Worm (Caenorhabditis elegans): ENCODE data around the gene let-4.
A peak's percentile ranks its signal among the peaks of the same experiment; 100 is the strongest.

The let-4 gene

DNA sequence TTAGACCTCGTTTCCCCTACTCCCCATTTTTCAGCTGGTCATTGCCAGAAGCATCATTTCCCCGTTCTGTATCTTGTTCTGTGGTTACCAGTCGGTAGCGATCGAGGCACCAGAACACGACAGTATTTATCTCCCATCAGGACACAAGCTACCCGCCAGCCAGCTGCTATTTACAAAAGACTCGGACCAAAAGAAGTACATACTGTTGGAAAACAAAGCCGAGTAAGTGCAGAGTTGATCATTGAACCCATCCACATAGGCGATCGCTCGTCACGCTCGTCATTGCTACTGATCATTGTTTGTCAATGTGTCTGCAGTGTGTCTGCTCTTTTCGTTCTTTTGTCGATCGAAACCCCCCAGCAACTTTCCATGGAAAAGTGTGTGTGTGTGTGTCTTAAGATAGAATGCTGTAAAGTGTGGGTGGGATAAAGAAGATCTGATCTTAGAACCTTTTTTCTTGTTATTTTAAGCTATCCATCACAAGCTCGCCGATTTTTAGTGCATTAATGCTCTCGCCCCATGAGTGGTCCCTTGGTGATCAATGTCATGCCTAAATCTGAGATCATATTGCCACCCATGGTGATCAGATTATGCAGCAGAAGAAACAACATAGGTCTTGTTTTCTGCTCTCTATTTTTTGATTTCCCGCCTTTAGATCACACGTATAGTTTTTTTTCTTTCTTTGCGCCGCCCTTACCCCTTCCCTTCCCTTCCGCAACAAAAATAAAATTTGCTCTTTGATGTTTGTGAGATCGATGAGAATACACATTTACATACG, 18.0 kb upstream of the let-4 start:
- no peak for TF ChIP-seq unc-62 (GFP tag; optimal IDR thresholded peaks at IDR 0.05)

DNA sequence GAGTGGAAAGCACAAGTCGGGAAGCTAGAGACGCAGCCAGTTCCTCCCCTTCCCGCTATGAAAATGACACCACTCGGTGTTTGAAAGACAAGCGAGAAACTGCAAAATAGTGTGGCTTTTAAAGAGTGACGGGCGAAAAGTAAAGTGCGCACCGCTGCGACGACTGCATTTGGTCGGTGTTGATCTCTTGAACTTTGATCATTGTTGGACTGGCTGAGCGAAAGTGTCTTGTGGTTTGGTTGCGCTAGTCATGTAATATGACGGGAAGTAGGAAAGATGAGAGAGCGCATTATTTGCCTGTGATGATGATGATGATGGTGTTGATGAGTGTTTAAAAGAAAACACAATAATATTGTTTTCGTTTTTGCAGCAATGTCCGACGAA, 17.4 kb upstream of the let-4 start:
- peak; percentile 47 for TF ChIP-seq unc-62 (GFP tag; optimal IDR thresholded peaks at IDR 0.05)

DNA sequence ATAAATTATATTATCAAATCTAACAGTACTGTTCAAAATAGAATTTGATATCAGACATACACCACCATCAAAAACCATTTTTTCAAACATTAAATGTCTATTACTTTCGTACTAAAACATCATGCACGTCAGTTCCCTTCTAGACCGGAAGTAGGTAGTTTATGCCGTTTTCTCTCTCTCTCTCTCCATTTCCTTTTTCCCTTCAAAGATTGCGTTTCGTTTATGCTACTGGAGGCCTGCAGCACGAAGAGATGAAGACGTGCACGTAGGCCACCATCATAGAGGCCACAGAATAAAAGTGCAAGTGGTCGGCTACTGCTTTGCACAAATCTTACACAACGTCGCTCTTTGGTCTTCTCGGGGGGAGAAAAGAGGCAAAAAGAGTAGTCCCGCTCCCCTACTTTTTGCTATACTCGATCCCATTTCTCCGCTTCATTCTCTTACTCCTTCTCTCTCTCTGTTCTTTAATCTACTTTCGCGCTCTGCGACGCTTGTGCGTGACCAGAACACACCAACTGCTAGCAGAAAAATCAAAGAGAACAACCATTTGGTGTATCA, 16.2 kb upstream of the let-4 start:
- no peak for TF ChIP-seq unc-62 (GFP tag; optimal IDR thresholded peaks at IDR 0.05)

DNA sequence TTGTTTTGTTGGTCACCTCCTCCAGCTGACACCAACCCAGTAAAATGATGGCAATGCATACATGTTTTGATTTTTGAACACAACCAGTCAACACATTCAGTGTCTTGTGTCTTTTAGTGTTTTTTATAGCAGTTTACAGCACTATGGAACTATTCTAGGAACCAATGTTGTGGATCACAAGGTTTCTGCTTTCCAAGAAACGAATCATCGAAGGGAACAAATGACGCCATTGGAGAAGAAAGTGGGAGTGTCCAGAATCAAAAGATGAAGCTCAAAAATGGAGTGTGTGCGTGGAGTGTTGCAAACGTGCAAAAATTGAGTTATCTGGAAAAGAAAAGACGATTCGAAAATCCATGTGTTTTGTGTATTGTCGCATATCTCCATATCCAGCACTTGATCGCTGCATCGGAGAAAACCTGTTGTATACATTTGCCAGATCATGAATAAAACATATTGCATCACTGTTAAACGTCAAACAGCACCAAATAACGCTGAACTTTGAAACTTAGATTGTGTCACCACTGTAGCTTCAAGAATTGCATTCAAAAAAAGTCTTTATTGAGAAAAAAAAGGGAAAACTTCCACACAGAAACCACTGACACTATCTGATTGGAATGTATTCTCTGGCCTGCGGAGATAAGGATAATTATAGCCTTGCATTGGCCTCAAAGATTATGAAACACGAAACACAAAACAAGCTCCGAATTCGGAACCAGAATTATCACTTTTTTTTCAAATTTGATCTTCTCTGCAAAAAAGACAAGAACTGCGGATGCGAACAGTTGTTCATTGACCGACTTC, 15.2 kb upstream of the let-4 start:
- TF ChIP-seq unc-62 (GFP tag; optimal IDR thresholded peaks at IDR 0.05), result no peak

DNA sequence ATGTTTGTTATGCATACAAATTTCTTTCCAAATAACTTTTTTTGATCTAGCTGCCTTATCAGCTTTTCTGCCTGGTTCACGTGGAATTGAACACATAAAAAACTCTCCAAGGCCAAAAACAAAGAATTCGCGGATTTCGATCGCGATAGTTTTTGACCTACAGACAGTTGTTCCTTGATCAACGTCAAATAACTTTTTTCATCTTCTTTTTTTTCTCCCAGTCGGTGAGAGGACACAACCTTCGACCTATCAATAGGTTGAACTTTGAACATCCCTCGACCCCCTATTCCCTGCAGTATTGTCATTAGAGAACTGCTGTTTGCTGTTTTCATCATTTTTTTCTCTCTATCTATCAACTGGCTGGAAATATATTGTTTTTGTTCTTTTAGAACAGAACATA, 13.9 kb upstream of the let-4 start:
- no peak for TF ChIP-seq unc-62 (GFP tag; optimal IDR thresholded peaks at IDR 0.05)

DNA sequence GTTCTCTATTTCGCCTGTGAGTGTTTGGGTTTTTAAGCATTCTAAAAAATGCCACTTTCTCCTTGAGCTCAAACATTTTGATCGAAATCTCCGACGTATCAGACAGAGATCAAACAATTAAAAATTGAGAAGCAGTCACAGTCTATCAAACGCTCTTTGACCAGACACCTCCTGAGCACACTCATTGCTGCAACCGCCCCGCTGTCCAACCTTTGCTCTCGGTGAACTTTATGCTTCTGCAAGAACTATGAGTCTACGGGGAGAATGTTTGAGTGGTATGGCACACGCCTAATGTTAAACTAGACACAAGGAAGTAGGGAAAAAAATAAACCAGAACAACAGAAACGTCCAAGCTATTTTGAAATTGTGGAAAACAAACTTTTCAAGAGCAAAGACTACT, 12.5 kb upstream of the let-4 start:
- TF ChIP-seq unc-62 (GFP tag; optimal IDR thresholded peaks at IDR 0.05), result no peak

DNA sequence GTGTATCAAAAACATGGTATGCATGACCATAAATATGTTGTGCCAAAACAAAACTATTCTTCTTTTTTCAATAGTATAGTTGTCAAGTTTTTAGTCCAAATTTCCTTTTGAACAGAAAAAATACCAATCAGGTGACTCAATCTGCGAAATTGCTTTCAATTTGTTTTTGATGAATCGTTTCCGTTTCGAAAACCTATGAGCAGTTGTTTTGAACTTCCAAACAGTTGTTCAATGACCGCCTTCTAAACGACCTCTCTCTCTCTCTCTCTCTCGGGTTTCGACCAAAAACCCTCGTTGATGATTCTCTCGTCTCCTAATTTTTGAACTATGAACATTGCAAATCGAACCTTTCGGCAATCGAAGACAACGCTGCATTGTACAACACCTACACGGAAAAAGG, 11.7 kb upstream of the let-4 start:
- no peak for TF ChIP-seq unc-62 (GFP tag; optimal IDR thresholded peaks at IDR 0.05)

DNA sequence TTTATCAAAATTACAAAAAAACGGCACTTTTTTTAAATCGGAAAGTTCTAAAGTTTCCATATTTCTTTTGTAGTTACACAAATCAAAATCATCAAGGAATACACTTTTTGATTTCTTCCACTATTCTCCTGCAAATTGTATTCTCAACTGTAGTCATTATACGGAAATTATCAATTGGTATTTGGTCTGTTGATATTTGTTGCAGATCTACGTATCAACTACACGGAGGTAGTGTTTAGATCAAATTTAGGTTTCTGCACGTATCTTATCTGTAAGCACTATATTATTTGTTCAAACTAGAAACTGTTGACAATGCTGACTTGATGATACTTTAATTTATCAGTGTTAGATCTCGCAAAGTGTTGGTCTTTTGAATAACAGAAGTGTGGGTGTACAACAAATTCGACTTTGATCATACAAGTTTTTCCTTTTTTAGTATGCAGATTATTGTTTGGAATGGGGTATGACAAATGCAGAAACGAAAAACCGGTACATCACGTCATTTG, 9.4 kb upstream of the let-4 start:
- no peak for TF ChIP-seq unc-62 (GFP tag; optimal IDR thresholded peaks at IDR 0.05)

DNA sequence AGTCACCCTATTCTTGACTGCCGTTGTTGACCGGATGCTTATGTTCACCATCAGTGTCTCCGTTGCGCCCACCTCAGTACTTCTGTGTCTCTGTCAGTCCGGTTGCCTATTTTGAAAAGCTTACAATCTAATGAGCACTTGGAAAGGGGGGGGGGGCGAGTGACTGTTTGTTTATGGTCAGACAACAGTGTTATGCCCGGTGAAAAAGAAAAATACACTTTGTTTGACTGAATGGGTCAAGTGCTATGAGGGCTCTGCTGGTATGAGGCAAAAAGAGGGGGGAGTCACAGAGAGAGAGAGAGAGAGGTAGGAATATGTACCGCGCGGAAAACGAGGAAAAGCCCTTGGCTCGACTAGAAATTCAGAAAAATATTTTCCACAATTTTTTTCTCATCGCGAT, 6.5 kb upstream of the let-4 start:
- TF ChIP-seq unc-62 (GFP tag; optimal IDR thresholded peaks at IDR 0.05), result no peak

DNA sequence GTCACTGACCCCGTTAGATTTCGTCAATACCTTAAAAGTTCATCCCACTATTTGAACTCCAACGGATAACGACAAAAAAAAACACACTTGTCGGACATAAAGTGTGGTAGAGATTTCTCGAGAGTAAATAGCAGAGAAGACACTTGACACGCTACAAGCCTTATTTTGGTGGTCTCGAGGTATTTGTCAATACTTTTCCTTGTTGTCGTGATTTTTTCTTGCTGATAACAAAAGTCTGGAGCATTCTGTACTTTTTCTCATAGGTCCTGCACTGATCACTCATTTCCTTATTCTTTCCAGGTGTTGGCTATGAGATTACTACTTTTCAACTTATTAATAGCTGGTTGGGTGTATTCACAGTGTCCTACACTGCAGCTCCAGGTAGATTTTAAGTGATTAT, 5.3 kb upstream of the let-4 start, which contains the start of gene lron-1:
Gene lron-1, plus strand, starts transcription at position 301 of the 400 bp plus-strand sequence.
- no peak for TF ChIP-seq unc-62 (GFP tag; optimal IDR thresholded peaks at IDR 0.05)

DNA sequence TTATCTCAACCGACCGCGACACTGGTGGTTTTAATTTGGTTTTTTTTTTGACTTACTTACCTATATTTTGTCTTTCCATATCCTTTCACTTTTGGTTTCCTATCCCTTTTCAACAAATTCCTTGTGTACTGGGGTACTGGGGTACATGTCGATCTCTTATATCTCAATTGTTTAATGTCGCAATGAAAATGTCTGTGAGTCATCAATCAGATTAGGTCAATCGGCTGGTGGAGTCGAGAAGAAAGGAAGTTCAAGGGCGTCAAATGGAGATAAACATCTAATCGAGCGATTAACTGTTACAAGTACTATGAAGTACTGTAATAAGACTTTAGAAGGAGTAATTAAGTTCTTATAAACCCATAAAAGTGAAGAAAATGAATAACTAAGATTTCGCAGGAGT, 1.8 kb upstream of the let-4 start:
- TF ChIP-seq unc-62 (GFP tag; optimal IDR thresholded peaks at IDR 0.05), result no peak

DNA sequence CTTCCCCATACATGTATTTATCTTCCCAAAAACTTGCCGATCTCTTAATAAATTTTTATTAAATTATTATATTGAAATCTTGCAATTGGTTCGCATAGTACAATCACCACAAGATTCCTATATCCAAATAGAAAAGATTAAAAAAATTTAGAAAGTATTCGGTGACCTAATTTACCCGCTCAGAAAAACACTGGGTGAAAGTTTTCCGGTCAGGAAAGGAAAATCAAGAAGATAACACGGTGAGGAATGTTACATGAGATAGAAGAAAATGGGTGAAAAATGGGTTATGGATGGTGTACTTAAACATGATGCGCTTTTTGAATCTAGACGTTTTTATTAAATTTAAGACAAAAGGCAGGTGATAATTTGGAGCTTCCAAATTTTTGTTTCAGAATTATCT, 3.1 kb downstream of the let-4 start:
- TF ChIP-seq unc-62 (GFP tag; optimal IDR thresholded peaks at IDR 0.05), result no peak

DNA sequence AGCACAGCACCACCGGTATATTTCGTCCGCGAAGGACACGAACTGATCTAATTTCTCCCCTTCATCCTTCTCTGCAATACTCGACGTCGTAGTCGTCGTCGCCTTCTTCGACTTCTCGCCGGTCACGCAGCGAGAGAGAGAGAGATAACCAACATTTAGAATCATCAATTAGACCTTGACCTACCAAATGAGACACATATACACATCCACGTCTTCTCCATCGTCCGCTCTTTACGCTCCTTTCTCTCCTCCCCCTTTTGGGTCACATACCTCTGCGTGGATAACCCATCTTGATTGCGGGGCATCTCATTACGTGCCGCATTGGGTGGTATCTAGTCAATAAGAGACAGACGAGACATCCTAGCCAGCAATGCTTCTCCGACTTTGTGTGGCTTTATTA, 3.7 kb downstream of the let-4 start, which contains the start of gene sym-1:
Gene sym-1, plus strand, starts transcription at position 194 of the 400 bp plus-strand sequence.
- no peak for TF ChIP-seq unc-62 (GFP tag; optimal IDR thresholded peaks at IDR 0.05)

DNA sequence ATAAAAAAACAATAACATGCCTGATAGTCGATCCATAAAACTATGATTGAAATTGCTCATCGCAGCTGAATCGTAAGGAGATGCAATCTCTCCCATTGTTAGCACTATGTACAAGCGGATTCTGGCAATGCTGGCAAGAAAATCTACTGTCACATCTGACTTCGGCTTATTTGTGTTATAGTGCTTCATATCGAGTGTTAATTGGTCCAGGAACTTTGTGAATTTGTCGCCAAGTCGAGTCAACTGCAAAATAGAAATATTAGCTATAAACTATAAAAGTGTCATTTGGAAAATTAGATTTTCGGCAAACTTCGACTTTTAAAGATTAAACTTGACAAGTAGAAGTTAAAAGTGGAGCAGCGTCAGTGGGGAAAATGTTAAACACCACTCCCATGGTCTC, 6.6 kb downstream of the let-4 start:
- no peak for TF ChIP-seq unc-62 (GFP tag; optimal IDR thresholded peaks at IDR 0.05)

DNA sequence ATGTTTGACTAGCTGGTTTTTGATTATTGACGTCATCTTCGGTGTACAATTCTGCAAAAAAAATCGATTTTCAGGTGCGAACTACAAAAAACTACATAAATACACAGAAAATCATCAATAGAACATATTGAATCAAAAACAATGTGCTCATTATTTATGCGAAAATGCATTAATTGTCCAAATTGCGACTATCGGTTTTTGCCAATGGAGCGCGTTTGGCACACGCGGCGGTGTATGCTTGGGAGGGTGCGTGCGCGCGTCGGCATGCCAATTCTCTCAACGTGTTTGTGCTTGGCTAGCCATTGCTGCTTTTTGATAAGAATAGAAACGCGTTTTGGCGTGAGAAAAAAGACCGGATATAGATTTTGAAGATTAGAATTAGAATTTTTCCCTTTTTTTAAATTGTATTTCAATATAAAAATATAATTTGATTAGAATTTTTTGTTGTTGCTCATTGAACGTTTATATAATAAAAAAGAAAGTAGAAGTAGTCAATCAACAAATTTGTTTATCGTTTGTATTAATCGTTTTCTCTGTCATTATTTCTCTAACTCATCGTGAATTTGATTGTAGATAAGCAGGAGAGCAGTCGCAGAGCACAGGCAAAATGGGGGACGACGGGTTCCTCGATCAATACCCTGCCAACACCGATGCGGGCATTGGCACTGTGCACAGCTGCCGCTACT, 11.5 kb downstream of the let-4 start, which contains the start of the genes C44H4.4 and tap-1:
Gene C44H4.4, minus strand, starts transcription at position 51 of the 686 bp plus-strand sequence.
Gene tap-1, plus strand, starts transcription at position 574 of the 686 bp plus-strand sequence.
- no peak for TF ChIP-seq unc-62 (GFP tag; optimal IDR thresholded peaks at IDR 0.05)

DNA sequence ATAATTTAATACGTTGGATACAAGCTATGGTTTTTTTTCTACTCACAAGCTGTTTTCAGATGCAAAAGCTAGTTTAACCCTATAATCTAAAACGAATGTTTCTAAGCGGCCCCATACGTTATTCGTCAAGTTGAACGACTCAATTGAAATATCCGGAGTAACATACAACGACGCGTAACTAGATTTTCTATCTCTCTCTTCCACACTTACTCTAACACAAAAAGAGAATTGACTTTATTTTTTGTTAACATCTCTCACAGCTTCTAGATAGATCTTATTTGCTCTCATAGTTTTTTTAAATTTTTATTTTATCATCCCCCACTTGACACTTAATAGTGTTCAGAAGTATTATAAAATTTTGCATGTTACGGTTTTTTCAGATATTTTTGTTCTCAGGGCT, 15.5 kb downstream of the let-4 start:
- no peak for TF ChIP-seq unc-62 (GFP tag; optimal IDR thresholded peaks at IDR 0.05)
